Worm (Caenorhabditis elegans) whole organism, L3 larva: ENCODE results near the gene C23H4.6.

Experiments
- R02D3.7 ChIP-seq: fragments of 150-350 bp; optimal IDR thresholded peaks from 2 replicates; lab custom pipeline; 2014; ENCODE audit warnings: missing biosample characterization, missing genetic modification characterization
- ceh-82 ChIP-seq: fragments of 150-350 bp; optimal IDR thresholded peaks from 2 replicates; lab custom pipeline; 2014; ENCODE audit warnings: missing biosample characterization, missing genetic modification characterization
- egl-27 ChIP-seq: sonication (generic microtip); optimal IDR thresholded peaks from 4 replicates; lab custom pipeline; 2017; ENCODE audit warnings: missing biosample characterization, missing genetic modification reagents, missing genetic modification characterization
- elt-1 ChIP-seq: fragments of 150-350 bp; optimal IDR thresholded peaks from 2 replicates; lab custom pipeline; 2014; ENCODE audit warnings: missing biosample characterization, missing genetic modification characterization
- fkh-10 ChIP-seq: sonication (generic microtip); optimal IDR thresholded peaks from 2 replicates; lab custom pipeline; 2017; ENCODE audit warnings: missing biosample characterization, missing genetic modification reagents, missing genetic modification characterization
- lsy-12 ChIP-seq: sonication (generic microtip); optimal IDR thresholded peaks from 2 replicates; lab custom pipeline; 2016; ENCODE audit warnings: mild to moderate bottlenecking, missing genetic modification characterization, missing compliant biosample characterization
- mml-1 ChIP-seq: fragments of 150-350 bp; sonication (generic microtip); optimal IDR thresholded peaks from 3 replicates; lab custom pipeline; 2014; ENCODE audit warnings: missing biosample characterization, missing genetic modification characterization
- nhr-12 ChIP-seq: fragments of 150-350 bp; optimal IDR thresholded peaks from 2 replicates; lab custom pipeline; 2014; ENCODE audit warnings: missing biosample characterization, missing genetic modification characterization
- nhr-25 ChIP-seq: sonication (generic microtip); optimal IDR thresholded peaks from 2 replicates; lab custom pipeline; 2017; ENCODE audit warnings: missing biosample characterization, missing genetic modification characterization
- snpc-4 ChIP-seq: fragments of 150-350 bp; optimal IDR thresholded peaks from 2 replicates; lab custom pipeline; 2014; ENCODE audit warnings: missing biosample characterization, missing genetic modification characterization

ce11 chrX:12270841-12271240 is 35.4 kb downstream of the C23H4.6 start, which contains the start of gene otpl-8:
- TF ChIP-seq fkh-10 (GFP tag; lab: Kevin White, UChicago) (no peak), elt-1 (tag; lab: Kevin White, UChicago) (no peak), egl-27 (no peak), ceh-82 (tag; lab: Kevin White, UChicago) (no peak), nhr-12 (tag; lab: Kevin White, UChicago) (no peak), mml-1 (no peak), lsy-12 (tag; lab: Kevin White, UChicago) (no peak), R02D3.7 (no peak), nhr-25 (no peak), snpc-4 (tag; lab: Kevin White, UChicago) (no peak)
